Fruit fly (Drosophila melanogaster): ENCODE results near the gene nej.

The nej gene

DNA sequence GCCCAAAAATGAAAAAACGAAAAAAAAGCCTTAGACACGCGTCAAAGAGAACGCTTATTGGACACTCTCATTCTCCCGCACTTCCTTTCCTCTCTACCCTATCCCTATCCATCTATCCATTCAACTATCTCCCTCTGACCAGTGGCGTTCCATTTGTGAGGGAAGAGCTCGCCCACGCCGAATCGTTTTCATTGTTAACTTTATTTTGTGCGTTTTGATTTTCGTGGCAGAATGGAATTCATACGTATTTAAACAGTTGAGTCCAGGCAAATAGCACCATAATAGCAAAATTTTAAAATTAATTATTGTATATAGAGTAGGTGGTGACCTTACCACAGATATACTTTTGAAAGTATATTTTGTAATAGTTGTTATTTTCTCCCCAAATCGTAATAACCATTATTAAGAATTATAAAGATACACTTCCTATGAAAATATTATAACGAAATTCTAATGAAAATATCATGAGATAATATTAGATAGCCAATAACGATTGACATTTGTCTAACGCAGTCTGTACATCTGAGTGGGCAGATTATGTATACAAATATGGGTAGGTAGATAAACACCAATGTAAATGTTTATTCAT, 45.6 kb downstream of the nej start (continued):
- TF ChIP-seq Aef1 (GFP tag; IDR thresholded peaks at IDR 0.05) (peak; percentile 68), CG11504 (tag; optimal IDR thresholded peaks at IDR 0.05) (peak; percentile 84), CG6854 (GFP tag; optimal IDR thresholded peaks at IDR 0.05) (peak; percentile 74), salm (tag; optimal IDR thresholded peaks at IDR 0.05) (peak; percentile 71), CG30403 (GFP tag; optimal IDR thresholded peaks at IDR 0.05) (peak; percentile 63), lilli (GFP tag; optimal IDR thresholded peaks at IDR 0.05) (peak; percentile 64), MTF-1 (GFP tag; optimal IDR thresholded peaks at IDR 0.05; ENCODE audit: borderline replicate concordance) (no peak), dysf (GFP tag; IDR thresholded peaks at IDR 0.05) (peak; percentile 80; the same call in 2 of the 3 replicates), ab (GFP tag; optimal IDR thresholded peaks at IDR 0.05) (no peak), prd (optimal IDR thresholded peaks at IDR 0.05) (no peak), prd (GFP tag; IDR thresholded peaks at IDR 0.05) (peak; percentile 52; the same call in 2 of the 3 replicates), dm (GFP tag; optimal IDR thresholded peaks at IDR 0.05) (no peak), Dbx (GFP tag; IDR thresholded peaks at IDR 0.05) (peak; percentile 80), lab (GFP tag; optimal IDR thresholded peaks at IDR 0.05) (peak; percentile 87), exex (tag; optimal IDR thresholded peaks at IDR 0.05) (peak; percentile 70), CG5953 (GFP tag; IDR thresholded peaks at IDR 0.05) (no peak; the same call in 1 of the 2 replicates), phol (tag; optimal IDR thresholded peaks at IDR 0.05) (peak; percentile 62), NC2β (GFP tag; optimal IDR thresholded peaks at IDR 0.05) (no peak), gcm (GFP tag; optimal IDR thresholded peaks at IDR 0.05) (peak; percentile 61), CG12155 (GFP tag; optimal IDR thresholded peaks at IDR 0.05) (peak; percentile 56), vnd (GFP tag; IDR thresholded peaks at IDR 0.05; ENCODE audit: partially characterized antibody) (no peak), wek (GFP tag; optimal IDR thresholded peaks at IDR 0.05) (no peak), Max (GFP tag; optimal IDR thresholded peaks at IDR 0.05) (peak; percentile 26), tap (tag; optimal IDR thresholded peaks at IDR 0.05) (peak; percentile 81), CG3281 (GFP tag; optimal IDR thresholded peaks at IDR 0.05) (peak; percentile 85), NfI (GFP tag; optimal IDR thresholded peaks at IDR 0.05) (peak; percentile 73), CG14710 (tag; optimal IDR thresholded peaks at IDR 0.05) (no peak), B-H2 (GFP tag; optimal IDR thresholded peaks at IDR 0.05) (no peak), CG12219 (GFP tag; optimal IDR thresholded peaks at IDR 0.05) (peak; percentile 54), CG10274 (GFP tag; optimal IDR thresholded peaks at IDR 0.05) (peak; percentile 36), CG10267 (tag; optimal IDR thresholded peaks at IDR 0.05) (peak; percentile 58), aop (GFP tag; IDR thresholded peaks at IDR 0.05) (no peak), GATAe (GFP tag; conservative IDR thresholded peaks at IDR 0.05) (no peak), CG13424 (tag; optimal IDR thresholded peaks at IDR 0.05) (peak; percentile 79), CG11560 (tag; IDR thresholded peaks at IDR 0.05) (no peak), trh (GFP tag; optimal IDR thresholded peaks at IDR 0.05) (no peak), mam (GFP tag; optimal IDR thresholded peaks at IDR 0.05) (peak; percentile 34), CG13775 (GFP tag; optimal IDR thresholded peaks at IDR 0.05) (peak; percentile 51), cato (GFP tag; optimal IDR thresholded peaks at IDR 0.05; ENCODE audit: borderline replicate concordance) (no peak), inv (GFP tag; IDR thresholded peaks at IDR 0.05; ENCODE audit: partially characterized antibody) (no peak), CG32767 (GFP tag; IDR thresholded peaks at IDR 0.05) (peak; percentile 64; the same call in 1 of the 2 replicates), CG10431 (GFP tag; optimal IDR thresholded peaks at IDR 0.05) (no peak), NK7.1 (GFP tag; optimal IDR thresholded peaks at IDR 0.05) (peak; percentile 12), CG16815 (GFP tag; optimal IDR thresholded peaks at IDR 0.05) (peak; percentile 24), Ptx1 (GFP tag; IDR thresholded peaks at IDR 0.05) (peak; percentile 70), crol (GFP tag; IDR thresholded peaks at IDR 0.05) (peak; percentile 94), CG6791 (GFP tag; IDR thresholded peaks at IDR 0.05; ENCODE audit: partially characterized antibody) (no peak), CG2199 (GFP tag; IDR thresholded peaks at IDR 0.05) (no peak), CG12659 (GFP tag; optimal IDR thresholded peaks at IDR 0.05) (peak; percentile 83), CG9932 (GFP tag; IDR thresholded peaks at IDR 0.05) (peak; percentile 75)

All from whole organism, embryonic.